Worm (Caenorhabditis elegans): ENCODE results near the gene R10D12.8.

DNA sequence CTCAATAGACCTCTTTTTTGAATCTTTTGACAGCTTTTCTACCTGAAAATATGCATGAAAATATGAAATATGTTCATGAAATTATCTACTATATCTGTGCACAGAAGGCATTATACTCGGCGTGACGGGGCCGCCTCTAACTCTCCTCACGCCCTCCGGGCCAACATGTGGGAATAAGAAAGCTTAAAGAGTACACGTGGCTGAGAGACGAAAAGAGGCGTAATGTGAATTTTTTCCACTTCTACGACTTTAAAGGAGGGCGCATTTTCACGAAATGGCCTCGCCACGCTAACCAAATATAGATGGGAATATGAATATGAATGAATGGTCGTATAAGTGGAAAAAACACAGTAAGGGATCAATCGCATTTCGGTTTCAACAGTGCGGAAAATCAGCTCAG, 4.6 kb upstream of the R10D12.8 start:
- TF ChIP-seq lin-13 (tag; optimal IDR thresholded peaks at IDR 0.05) (no peak), snpc-4 (tag; optimal IDR thresholded peaks at IDR 0.05) (no peak), sptf-1 (tag; optimal IDR thresholded peaks at IDR 0.05) (no peak), lsy-2 (tag; optimal IDR thresholded peaks at IDR 0.05) (no peak), nhr-12 (tag; optimal IDR thresholded peaks at IDR 0.05) (no peak), nhr-237 (tag; optimal IDR thresholded peaks at IDR 0.05) (no peak), mep-1 (tag; optimal IDR thresholded peaks at IDR 0.05) (no peak), unc-120 (tag; optimal IDR thresholded peaks at IDR 0.05; ENCODE audit: poor library complexity, severe bottlenecking) (no peak), nhr-28 (tag; optimal IDR thresholded peaks at IDR 0.05) (no peak), nhr-76 (tag; optimal IDR thresholded peaks at IDR 0.05) (no peak), ces-1 (GFP tag; optimal IDR thresholded peaks at IDR 0.05) (no peak), bed-3 (GFP tag; optimal IDR thresholded peaks at IDR 0.05) (no peak), elt-3 (tag; optimal IDR thresholded peaks at IDR 0.05) (no peak)

Measured in whole organism, mixed stage, embryonic.